Worm (Caenorhabditis elegans) whole organism, mixed stage, embryonic: ENCODE measurements around the gene cfap-20.

Experiments used
- drap-1 ChIP-seq: fragments of 200-800 bp; sonication (Bioruptor generic); optimal IDR thresholded peaks from 3 replicates; lab custom pipeline; 2018; ENCODE audit warnings: mild to moderate bottlenecking, missing genetic modification characterization, missing compliant biosample characterization
- flh-1 ChIP-seq: fragments of 200-800 bp; sonication (Bioruptor generic); optimal IDR thresholded peaks from 2 replicates; lab custom pipeline; 2018; ENCODE audit warnings: mild to moderate bottlenecking, missing genetic modification characterization, moderate library complexity, missing compliant biosample characterization
- hlh-1 ChIP-seq: fragments of 150-350 bp; optimal IDR thresholded peaks from 2 replicates; lab custom pipeline; 2014; ENCODE audit warnings: missing biosample characterization, missing genetic modification reagents, missing genetic modification characterization
- mab-5 ChIP-seq: fragments of 150-350 bp; optimal IDR thresholded peaks from 2 replicates; lab custom pipeline; 2014; ENCODE audit warnings: missing biosample characterization, missing genetic modification characterization
- snpc-4 ChIP-seq: fragments of 150-350 bp; optimal IDR thresholded peaks from 2 replicates; lab custom pipeline; 2014; ENCODE audit warnings: missing biosample characterization, missing genetic modification characterization
- unc-39 ChIP-seq: fragments of 150-350 bp; optimal IDR thresholded peaks from 2 replicates; lab custom pipeline; 2014; ENCODE audit warnings: missing biosample characterization, missing genetic modification characterization
- unc-62 ChIP-seq: fragments of 150-350 bp; optimal IDR thresholded peaks from 2 replicates; lab custom pipeline; 2014; ENCODE audit warnings: missing biosample characterization, missing genetic modification reagents, missing genetic modification characterization
- ztf-11 ChIP-seq: fragments of 150-350 bp; optimal IDR thresholded peaks from 2 replicates; lab custom pipeline; 2014; ENCODE audit warnings: missing biosample characterization, missing genetic modification characterization

- no peak for TF ChIP-seq unc-39 (tag; lab: Kevin White, UChicago)
- TF ChIP-seq snpc-4: no peak
- no peak for TF ChIP-seq flh-1 (GFP tag; lab: Kevin White, UChicago)
- no peak for TF ChIP-seq ztf-11 (tag; lab: Kevin White, UChicago)
- no peak for TF ChIP-seq hlh-1
- TF ChIP-seq unc-62 (GFP tag; lab: Kevin White, UChicago): no peak
- no peak for TF ChIP-seq drap-1 (GFP tag; lab: Kevin White, UChicago)
- TF ChIP-seq mab-5 (tag; lab: Kevin White, UChicago): no peak
Observed at ce11 chrIII:3493138-3493537, 44.2 kb downstream of the cfap-20 start, which contains the start of gene gly-14.
